Worm (Caenorhabditis elegans) whole organism, late embryonic: Measurements from ENCODE around the gene elt-7.

ENCODE experiments used
- C08G9.2 ChIP-seq: sonication (generic microtip); optimal IDR thresholded peaks from 2 replicates; lab custom pipeline; 2016; ENCODE audit warnings: mild to moderate bottlenecking, missing genetic modification characterization, moderate library complexity, missing compliant biosample characterization
- C38D4.7 ChIP-seq: fragments of 200-800 bp; sonication (Bioruptor generic); optimal IDR thresholded peaks from 2 replicates; lab custom pipeline; 2018; ENCODE audit warnings: mild to moderate bottlenecking, missing genetic modification characterization, moderate library complexity, missing compliant biosample characterization
- K02D7.2 ChIP-seq: sonication (generic microtip); optimal IDR thresholded peaks from 2 replicates; lab custom pipeline; 2017; ENCODE audit warnings: mild to moderate bottlenecking, missing genetic modification characterization, missing compliant biosample characterization
- T23F11.4 ChIP-seq: fragments of 200-800 bp; sonication (Bioruptor generic); optimal IDR thresholded peaks from 2 replicates; lab custom pipeline; 2018; ENCODE audit warnings: mild to moderate bottlenecking, missing genetic modification characterization, missing compliant biosample characterization
- ama-1 ChIP-seq: fragments of 150-350 bp; optimal IDR thresholded peaks from 2 replicates; lab custom pipeline; 2014
- ceh-18 ChIP-seq: sonication (generic microtip); optimal IDR thresholded peaks from 2 replicates; lab custom pipeline; 2016; ENCODE audit warnings: missing genetic modification characterization, missing compliant biosample characterization
- ceh-19 ChIP-seq: fragments of 200-800 bp; sonication (Bioruptor generic); optimal IDR thresholded peaks from 2 replicates; lab custom pipeline; 2018; ENCODE audit warnings: mild to moderate bottlenecking, missing genetic modification characterization, missing compliant biosample characterization
- ceh-2 ChIP-seq: sonication (generic microtip); optimal IDR thresholded peaks from 2 replicates; lab custom pipeline; 2016; ENCODE audit warnings: missing genotype, missing genetic modification characterization, missing compliant biosample characterization
- ceh-30 ChIP-seq: fragments of 150-350 bp; optimal IDR thresholded peaks from 2 replicates; lab custom pipeline; 2014; ENCODE audit warnings: missing biosample characterization, missing genetic modification characterization
- ceh-31 ChIP-seq: sonication (generic microtip); optimal IDR thresholded peaks from 2 replicates; lab custom pipeline; 2016; ENCODE audit warnings: missing genetic modification characterization, missing compliant biosample characterization
- ceh-6 ChIP-seq: fragments of 200-800 bp; sonication (Bioruptor generic); optimal IDR thresholded peaks from 2 replicates; lab custom pipeline; 2018; ENCODE audit warnings: mild to moderate bottlenecking, missing genetic modification characterization, missing compliant biosample characterization
- ceh-9 ChIP-seq: sonication (generic microtip); optimal IDR thresholded peaks from 2 replicates; lab custom pipeline; 2016; ENCODE audit warnings: mild to moderate bottlenecking, missing genetic modification characterization, inconsistent platforms, missing compliant biosample characterization
- che-1 ChIP-seq: sonication (generic microtip); optimal IDR thresholded peaks from 2 replicates; lab custom pipeline; 2016; ENCODE audit warnings: mild to moderate bottlenecking, missing genetic modification characterization, missing compliant biosample characterization
- dmd-4 ChIP-seq: sonication (generic microtip); optimal IDR thresholded peaks from 2 replicates; lab custom pipeline; 2016; ENCODE audit warnings: borderline replicate concordance, missing genetic modification characterization, missing compliant biosample characterization
- dve-1 ChIP-seq: sonication (generic microtip); optimal IDR thresholded peaks from 2 replicates; lab custom pipeline; 2017; ENCODE audit warnings: antibody characterized with exemption, mild to moderate bottlenecking, missing genetic modification characterization, missing compliant biosample characterization
- elt-2 ChIP-seq: sonication (generic microtip); optimal IDR thresholded peaks from 2 replicates; lab custom pipeline; 2016; ENCODE audit warnings: missing genetic modification reagents, missing genetic modification characterization, missing compliant biosample characterization
- ets-4 ChIP-seq: sonication (generic microtip); optimal IDR thresholded peaks from 2 replicates; lab custom pipeline; 2016; ENCODE audit warnings: missing genetic modification characterization, missing compliant biosample characterization
- eyg-1 ChIP-seq: sonication (generic microtip); optimal IDR thresholded peaks from 2 replicates; lab custom pipeline; 2016; ENCODE audit warnings: missing genotype, missing genetic modification characterization, missing compliant biosample characterization
- fkh-10 ChIP-seq: fragments of 150-350 bp; optimal IDR thresholded peaks from 2 replicates; lab custom pipeline; 2014; ENCODE audit warnings: missing biosample characterization, missing genetic modification reagents, missing genetic modification characterization
- fkh-6 ChIP-seq: sonication (generic microtip); optimal IDR thresholded peaks from 2 replicates; lab custom pipeline; 2016; ENCODE audit warnings: missing genetic modification characterization, missing compliant biosample characterization
- hlh-30 ChIP-seq: sonication (generic microtip); optimal IDR thresholded peaks from 2 replicates; lab custom pipeline; 2017; ENCODE audit warnings: antibody characterized with exemption, missing genetic modification characterization, missing compliant biosample characterization; ENCODE audit not compliant: insufficient read depth
- hlh-6 ChIP-seq: sonication (generic microtip); optimal IDR thresholded peaks from 2 replicates; lab custom pipeline; 2016; ENCODE audit warnings: missing genotype, missing genetic modification characterization, missing compliant biosample characterization
- hlh-8 ChIP-seq: sonication (generic microtip); optimal IDR thresholded peaks from 2 replicates; lab custom pipeline; 2016; ENCODE audit warnings: missing genotype, missing genetic modification characterization, missing compliant biosample characterization
- lim-6 ChIP-seq: sonication (generic microtip); optimal IDR thresholded peaks from 2 replicates; lab custom pipeline; 2016; ENCODE audit warnings: missing genetic modification characterization, missing compliant biosample characterization
- lin-11 ChIP-seq: fragments of 200-800 bp; sonication (Bioruptor generic); optimal IDR thresholded peaks from 2 replicates; lab custom pipeline; 2018; ENCODE audit warnings: mild to moderate bottlenecking, missing genetic modification characterization, missing compliant biosample characterization
- nfya-1 ChIP-seq: sonication (generic microtip); optimal IDR thresholded peaks from 2 replicates; lab custom pipeline; 2017; ENCODE audit warnings: missing genetic modification characterization, mild to moderate bottlenecking, missing compliant biosample characterization, antibody characterized with exemption, moderate library complexity
- nhr-11 ChIP-seq: fragments of 150-350 bp; optimal IDR thresholded peaks from 2 replicates; lab custom pipeline; 2014; ENCODE audit warnings: missing biosample characterization, missing genetic modification characterization
- npax-4 ChIP-seq: sonication (generic microtip); optimal IDR thresholded peaks from 2 replicates; lab custom pipeline; 2016; ENCODE audit warnings: missing genetic modification characterization, missing compliant biosample characterization
- odd-2 ChIP-seq: sonication (generic microtip); optimal IDR thresholded peaks from 2 replicates; lab custom pipeline; 2017; ENCODE audit warnings: antibody characterized with exemption, mild to moderate bottlenecking, missing genetic modification characterization, missing compliant biosample characterization
- pat-9 ChIP-seq: fragments of 200-800 bp; sonication (Bioruptor generic); optimal IDR thresholded peaks from 2 replicates; lab custom pipeline; 2018; ENCODE audit warnings: mild to moderate bottlenecking, missing genetic modification characterization, moderate library complexity, missing compliant biosample characterization
- pha-2 ChIP-seq: sonication (generic microtip); optimal IDR thresholded peaks from 2 replicates; lab custom pipeline; 2017; ENCODE audit warnings: mild to moderate bottlenecking, missing genetic modification characterization, missing compliant biosample characterization
- pha-4 ChIP-seq: fragments of 150-350 bp; optimal IDR thresholded peaks from 2 replicates; lab custom pipeline; 2018; ENCODE audit warnings: missing biosample characterization, missing genetic modification reagents, missing genetic modification characterization
- pqm-1 ChIP-seq: sonication (generic microtip); optimal IDR thresholded peaks from 2 replicates; lab custom pipeline; 2016; ENCODE audit warnings: missing genetic modification characterization, missing compliant biosample characterization
- pros-1 ChIP-seq: fragments of 150-350 bp; optimal IDR thresholded peaks from 2 replicates; lab custom pipeline; 2014; ENCODE audit warnings: missing biosample characterization, missing genetic modification reagents, missing genetic modification characterization
- rnt-1 ChIP-seq: sonication (generic microtip); optimal IDR thresholded peaks from 2 replicates; lab custom pipeline; 2016; ENCODE audit warnings: missing genetic modification characterization, missing compliant biosample characterization
- sdc-2 ChIP-seq: sonication (generic microtip); optimal IDR thresholded peaks from 2 replicates; lab custom pipeline; 2016; ENCODE audit warnings: missing genotype, missing genetic modification characterization, missing compliant biosample characterization
- sox-2 ChIP-seq: fragments of 200-800 bp; sonication (Bioruptor generic); IDR thresholded peaks from 2 replicates; pipeline ENCODE4 v1.3.6; 2022; ENCODE audit warnings: missing genetic modification reagents, missing genetic modification characterization, missing compliant biosample characterization
- tbx-7 ChIP-seq: sonication (generic microtip); optimal IDR thresholded peaks from 2 replicates; lab custom pipeline; 2016; ENCODE audit warnings: missing genotype, missing genetic modification characterization, missing compliant biosample characterization
- ttx-3 ChIP-seq: sonication (generic microtip); optimal IDR thresholded peaks from 2 replicates; lab custom pipeline; 2016; ENCODE audit warnings: missing genetic modification reagents, missing genetic modification characterization, missing compliant biosample characterization
- unc-55 ChIP-seq: sonication (generic microtip); optimal IDR thresholded peaks from 2 replicates; lab custom pipeline; 2017; ENCODE audit warnings: missing biosample characterization, missing genetic modification reagents, missing genetic modification characterization
- unc-86 ChIP-seq: sonication (generic microtip); optimal IDR thresholded peaks from 2 replicates; lab custom pipeline; 2016; ENCODE audit warnings: missing genetic modification characterization, missing compliant biosample characterization
- zip-5 ChIP-seq: sonication (generic microtip); optimal IDR thresholded peaks from 2 replicates; lab custom pipeline; 2016; ENCODE audit warnings: missing genetic modification characterization, missing compliant biosample characterization
- ztf-16 ChIP-seq: sonication (generic microtip); optimal IDR thresholded peaks from 2 replicates; lab custom pipeline; 2017; ENCODE audit warnings: missing genetic modification characterization, missing compliant biosample characterization

Gene elt-7

DNA sequence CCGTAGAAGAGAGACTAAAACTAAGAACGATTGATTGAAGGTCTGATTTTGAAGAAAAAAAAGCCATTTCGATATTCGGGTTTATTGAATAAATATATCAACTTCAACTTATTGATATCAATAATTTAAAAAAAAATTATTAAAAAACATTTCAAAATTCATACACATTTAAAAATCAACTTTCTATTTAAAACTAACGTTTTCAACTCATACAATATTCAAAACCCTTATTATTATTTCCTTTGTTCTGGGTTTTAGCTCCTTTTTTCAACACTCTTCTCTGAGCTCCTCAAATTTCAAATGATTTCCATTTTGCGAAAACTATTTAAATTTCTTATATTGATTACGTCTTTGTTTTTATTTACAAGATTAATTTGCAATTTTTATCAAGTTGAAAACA is 25.2 kb upstream of the elt-7 start, which contains the start of gene C18G1.7:
TSS of gene C18G1.7 (plus strand) at position 301 of the 400 bp plus-strand sequence.
- TF ChIP-seq unc-86 (tag; lab: Kevin White, UChicago) (no peak), ztf-16 (tag; lab: Kevin White, UChicago) (no peak), odd-2 (tag; lab: Kevin White, UChicago) (no peak), K02D7.2 (tag; lab: Kevin White, UChicago) (no peak), unc-55 (no peak), pqm-1 (tag; lab: Kevin White, UChicago) (no peak), dmd-4 (tag; lab: Kevin White, UChicago) (no peak), eyg-1 (no peak)
- TF ChIP-seq, all 69 proteins: peak for 0

DNA sequence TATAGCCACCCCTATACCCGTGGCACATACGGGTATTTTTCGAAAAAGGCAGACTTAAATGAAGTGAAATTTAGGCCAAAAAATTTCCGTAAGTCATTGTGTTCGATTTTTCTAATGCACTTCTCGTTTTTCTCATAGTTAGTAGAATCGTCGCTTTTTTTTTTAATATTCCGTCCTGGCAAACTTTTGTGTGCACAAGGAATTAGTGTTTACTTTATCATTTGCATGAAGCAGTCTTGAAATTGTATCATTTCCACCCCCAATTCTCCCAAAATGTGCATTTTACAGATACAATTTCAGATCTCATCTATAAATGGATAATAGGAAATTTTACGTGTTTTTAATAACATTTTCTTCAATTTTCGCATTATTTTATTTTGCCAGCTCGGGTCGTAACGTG is 20.2 kb upstream of the elt-7 start, which contains the start of gene C18G1.6:
TSS of gene C18G1.6 (plus strand) at position 301 of the 400 bp plus-strand sequence.
- TF ChIP-seq che-1 (tag; lab: Kevin White, UChicago) = no peak

DNA sequence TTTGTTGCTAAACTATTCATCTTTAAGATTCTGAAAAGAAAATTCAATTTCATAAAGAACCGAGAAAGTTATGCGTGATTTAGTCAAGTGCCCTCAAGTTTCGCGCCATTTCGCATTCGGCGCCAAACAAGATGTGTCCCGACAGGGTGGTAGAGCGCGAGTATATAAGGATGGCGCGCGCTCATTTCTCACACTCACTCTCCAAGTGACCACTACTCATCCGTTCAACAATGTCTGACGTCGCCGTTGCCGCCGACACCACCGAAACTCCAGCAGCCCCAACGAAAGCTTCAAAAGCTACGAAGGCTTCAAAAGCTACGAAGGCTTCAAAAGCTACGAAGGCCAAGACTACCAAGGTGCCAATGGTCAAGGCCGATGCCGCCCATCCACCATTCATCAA is 16.3 kb upstream of the elt-7 start, which contains the start of gene hil-4:
TSS of gene hil-4 (plus strand) at position 191 of the 400 bp plus-strand sequence.
- TF ChIP-seq ttx-3 = no peak
- TF ChIP-seq ama-1 (lab: Kevin White, UChicago) = no peak
- TF ChIP-seq nfya-1 (tag; lab: Kevin White, UChicago) = no peak
- TF ChIP-seq tbx-7 (tag; lab: Kevin White, UChicago) = no peak
- TF ChIP-seq lim-6 (tag; lab: Kevin White, UChicago) = no peak
- TF ChIP-seq eyg-1 = no peak
- TF ChIP-seq unc-86 (tag; lab: Kevin White, UChicago) = no peak
- no peak for TF ChIP-seq sox-2
- no peak for TF ChIP-seq dve-1
- TF ChIP-seq pros-1 (tag; lab: Kevin White, UChicago) = no peak
- TF ChIP-seq lin-11 = no peak

DNA sequence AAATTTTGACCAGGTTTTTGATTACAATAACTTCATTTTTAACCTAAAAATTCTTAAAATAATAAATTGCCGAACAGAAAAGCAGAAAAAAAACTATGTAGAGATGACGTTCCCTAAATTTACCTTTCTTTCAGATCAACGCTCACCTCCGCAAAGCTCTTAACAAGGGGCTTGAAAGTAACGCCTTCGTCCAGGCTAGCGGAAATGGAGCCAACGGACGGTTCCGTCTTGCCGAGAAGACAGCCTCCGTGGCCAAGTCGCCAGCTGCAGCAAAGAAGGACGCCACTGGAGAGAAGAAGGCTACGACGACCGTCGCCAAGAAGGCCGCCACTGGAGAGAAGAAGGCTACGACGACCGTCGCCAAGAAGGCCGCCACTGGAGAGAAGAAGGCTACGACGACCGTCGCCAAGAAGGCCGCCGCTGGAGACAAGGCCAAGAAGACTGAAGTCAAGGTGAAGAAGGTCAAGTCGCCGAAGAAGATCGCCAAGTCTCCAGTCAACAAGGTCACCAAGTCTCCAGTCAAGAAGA is 15.7 kb upstream of the elt-7 start:
- no peak for TF ChIP-seq tbx-7 (tag; lab: Kevin White, UChicago)
- no peak for TF ChIP-seq odd-2 (tag; lab: Kevin White, UChicago)
- TF ChIP-seq ets-4 (tag; lab: Kevin White, UChicago) = no peak
- TF ChIP-seq nhr-11 (tag; lab: Kevin White, UChicago) = no peak
- no peak for TF ChIP-seq zip-5 (tag; lab: Kevin White, UChicago)
- no peak for TF ChIP-seq ama-1 (lab: Kevin White, UChicago)
- TF ChIP-seq C38D4.7 (GFP tag; lab: Kevin White, UChicago) = no peak
- no peak for TF ChIP-seq elt-2
- TF ChIP-seq eyg-1 = no peak
- TF ChIP-seq hlh-8 (tag; lab: Kevin White, UChicago) = no peak
- no peak for TF ChIP-seq ceh-19 (GFP tag; lab: Kevin White, UChicago)
- no peak for TF ChIP-seq nfya-1 (tag; lab: Kevin White, UChicago)
- no peak for TF ChIP-seq pha-4 (tag; lab: Kevin White, UChicago)
- no peak for TF ChIP-seq rnt-1

DNA sequence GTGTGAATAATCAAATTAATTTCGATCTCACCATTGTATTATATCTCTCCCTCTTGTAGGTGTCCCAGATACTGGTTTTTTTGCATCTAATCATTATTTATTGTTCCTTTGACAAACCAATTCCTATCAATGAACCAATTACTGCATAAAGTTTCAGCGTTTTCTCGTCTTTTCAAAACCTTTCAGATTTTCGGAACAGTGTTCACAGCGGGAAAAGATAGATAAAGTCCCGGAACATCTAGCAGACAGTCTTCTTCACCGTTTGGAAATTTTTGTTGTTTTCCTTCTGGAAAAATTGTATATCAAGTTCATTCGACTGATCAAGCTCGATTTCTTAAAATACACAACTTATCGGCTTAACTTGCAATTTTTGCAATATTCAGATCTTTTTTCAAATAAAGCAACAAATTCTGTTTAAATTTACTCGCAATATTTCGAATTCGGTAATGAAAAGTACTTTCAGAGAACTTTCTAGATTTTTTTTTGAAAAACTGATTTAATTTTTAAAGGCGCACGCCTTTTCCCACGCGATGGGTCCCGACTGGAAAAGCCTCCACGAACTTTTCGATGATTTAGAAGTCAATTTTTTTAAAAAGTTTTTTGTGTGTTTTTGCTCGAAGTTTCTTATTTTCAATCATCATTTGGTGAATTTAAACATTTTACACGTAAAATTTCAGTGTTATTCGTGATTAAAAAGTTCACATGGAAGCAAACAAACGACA is 15.0 kb upstream of the elt-7 start, which contains the start of gene pgl-3:
TSS of gene pgl-3 (plus strand) at position 672 of the 722 bp plus-strand sequence.
- no peak for TF ChIP-seq hlh-30 (tag; lab: Kevin White, UChicago)
- TF ChIP-seq T23F11.4 (GFP tag; lab: Kevin White, UChicago) = no peak
- TF ChIP-seq eyg-1 = no peak
- no peak for TF ChIP-seq hlh-6
- TF ChIP-seq ceh-9 = no peak
- TF ChIP-seq ceh-30 (tag; lab: Kevin White, UChicago) = no peak
- no peak for TF ChIP-seq nfya-1 (tag; lab: Kevin White, UChicago)
- no peak for TF ChIP-seq fkh-6 (tag; lab: Kevin White, UChicago)
- no peak for TF ChIP-seq fkh-10 (GFP tag; lab: Kevin White, UChicago)
- TF ChIP-seq pat-9 (tag; lab: Kevin White, UChicago) = no peak
- TF ChIP-seq ceh-18 (tag; lab: Kevin White, UChicago) = no peak
- TF ChIP-seq rnt-1 = no peak
- TF ChIP-seq npax-4 (tag; lab: Kevin White, UChicago) = no peak
- no peak for TF ChIP-seq C08G9.2 (tag; lab: Kevin White, UChicago)
- no peak for TF ChIP-seq pha-2 (tag; lab: Kevin White, UChicago)
- TF ChIP-seq sdc-2 (tag; lab: Kevin White, UChicago) = no peak
- TF ChIP-seq ceh-2 (tag; lab: Kevin White, UChicago) = no peak
- no peak for TF ChIP-seq ceh-6 (GFP tag; lab: Kevin White, UChicago)
- no peak for TF ChIP-seq ceh-31
